Fruit fly (Drosophila melanogaster) whole organism, wandering third instar larva: ENCODE data around the gene ppk11.

Experiments used
- Abd-B ChIP-seq: fragments of >200 bp; optimal IDR thresholded peaks from 2 replicates; lab custom pipeline; 2017; ENCODE audit warnings: missing biosample characterization, missing genetic modification characterization
- Dfd ChIP-seq: fragments of >200 bp; optimal IDR thresholded peaks from 2 replicates; lab custom pipeline; 2017; ENCODE audit warnings: missing biosample characterization, missing genetic modification characterization
- Dif ChIP-seq: fragments of 200-275, 200-300 bp; sonication (Bioruptor generic); optimal IDR thresholded peaks from 2 replicates; lab custom pipeline; 2018; ENCODE audit warnings: missing biosample characterization, missing genetic modification characterization; ENCODE audit not compliant: partially characterized antibody
- Myc ChIP-seq: fragments of >200 bp; optimal IDR thresholded peaks from 2 replicates; lab custom pipeline; 2017
- N ChIP-seq: fragments of >200 bp; optimal IDR thresholded peaks from 2 replicates; lab custom pipeline; 2018; ENCODE audit warnings: missing biosample characterization, missing external identifiers, missing genetic modification characterization
- br ChIP-seq: fragments of 200-800 bp; sonication (Bioruptor generic); optimal IDR thresholded peaks from 2 replicates; lab custom pipeline; 2016; ENCODE audit warnings: missing biosample characterization, missing genetic modification characterization
- brk ChIP-seq: fragments of 200-800 bp; sonication (Bioruptor generic); optimal IDR thresholded peaks from 2 replicates; lab custom pipeline; 2016; ENCODE audit warnings: missing biosample characterization, mild to moderate bottlenecking, missing genetic modification characterization
- dl ChIP-seq, 2 experiments: fragments of 175-275, 200-275 bp in 1 of 2; fragments of 200-275 bp in 1 of 2; sonication (Bioruptor generic); optimal IDR thresholded peaks; lab custom pipeline; 2018; ENCODE audit warnings: mild to moderate bottlenecking in 2 of 2, missing biosample characterization in 2 of 2, missing genetic modification characterization in 2 of 2, moderate library complexity in 2 of 2; ENCODE audit not compliant: partially characterized antibody in 2 of 2, insufficient read depth in 1 of 2
- h ChIP-seq: fragments of 200-800 bp; sonication (Bioruptor generic); optimal IDR thresholded peaks from 3 replicates; lab custom pipeline; 2016; ENCODE audit warnings: missing biosample characterization, mild to moderate bottlenecking, missing genetic modification characterization
- jim ChIP-seq: fragments of 175-275, 200-325 bp; sonication (Bioruptor generic); optimal IDR thresholded peaks from 2 replicates; lab custom pipeline; 2016; ENCODE audit warnings: missing biosample characterization, mild to moderate bottlenecking, missing genetic modification characterization
- psq ChIP-seq: fragments of 200-800 bp; sonication (Bioruptor generic); optimal IDR thresholded peaks from 3 replicates; lab custom pipeline; 2017; ENCODE audit warnings: missing biosample characterization, mild to moderate bottlenecking, missing genetic modification characterization, moderate library complexity
- rgr ChIP-seq: fragments of 200-800 bp; sonication (Bioruptor generic); optimal IDR thresholded peaks from 3 replicates; lab custom pipeline; 2016; ENCODE audit warnings: missing biosample characterization, mild to moderate bottlenecking, missing genetic modification characterization
- woc ChIP-seq: sonication (Bioruptor generic); optimal IDR thresholded peaks from 2 replicates; lab custom pipeline; 2016; ENCODE audit warnings: missing biosample characterization, mild to moderate bottlenecking, missing genetic modification characterization

DNA sequence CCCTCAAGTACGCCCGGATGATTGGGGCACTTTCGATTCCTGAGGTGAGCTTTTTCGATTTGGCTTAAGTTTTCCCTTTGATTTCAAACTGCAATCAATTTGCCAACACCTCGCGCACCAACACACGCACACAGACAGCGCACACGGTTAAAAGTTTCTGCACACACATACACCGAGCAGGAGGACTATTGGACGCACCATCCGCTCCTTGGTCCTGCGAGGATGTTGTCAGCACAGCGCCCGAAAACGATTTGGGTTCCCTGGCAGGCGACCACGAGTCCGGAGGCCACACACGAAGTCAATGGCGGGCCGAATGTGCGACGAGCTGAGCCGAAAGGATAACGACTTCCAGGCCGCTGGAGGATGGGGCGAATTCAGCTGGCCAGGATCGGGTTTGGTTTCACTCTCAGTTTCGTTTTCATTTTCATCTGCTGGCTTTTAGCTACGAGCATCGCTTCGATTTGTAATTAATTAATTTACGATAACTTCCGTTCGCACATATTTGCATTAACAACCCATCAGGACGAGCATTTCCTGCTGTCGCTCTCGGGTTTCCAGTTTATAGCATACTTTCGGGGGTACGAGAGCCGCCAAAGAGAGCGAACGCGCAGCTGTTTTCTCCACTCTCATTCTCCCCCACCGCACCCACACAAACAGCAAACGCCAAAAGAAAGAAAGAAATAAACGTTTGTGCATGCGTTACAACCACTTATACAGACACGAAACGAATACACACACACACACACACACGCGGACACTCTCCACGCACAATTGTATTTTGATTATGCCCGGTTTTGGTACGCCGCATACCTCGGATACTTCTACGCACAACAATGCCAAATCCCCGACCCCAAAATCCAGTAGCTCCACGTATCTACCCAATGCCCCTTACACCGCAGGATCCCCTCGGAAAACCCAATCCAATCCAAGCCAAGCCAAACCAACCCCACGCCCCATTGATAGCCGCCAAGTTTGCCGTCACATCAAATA, 28.3 kb downstream of the ppk11 start, which contains the start of gene Nckx30C:
- TF ChIP-seq rgr (no peak), dl (GFP tag; optimal IDR thresholded peaks at IDR 0.05; lab: Kevin White, UChicago; ENCODE audit: insufficient read depth in 1 of 2, partially characterized antibody in 2 of 2) (no peak), woc (GFP tag; lab: Kevin White, UChicago) (no peak), jim (GFP tag; lab: Kevin White, UChicago) (no peak), Myc (lab: Kevin White, UChicago) (no peak), brk (GFP tag; lab: Kevin White, UChicago) (no peak), Dfd (peak; percentile 41), br (no peak), Abd-B (no peak), psq (no peak), h (no peak), Dif (no peak), N (GFP tag; lab: Kevin White, UChicago) (no peak)
